Fruit fly (Drosophila melanogaster) Kc167 (cell line): ENCODE measurements around the gene CG7432.

Experiments used
- h ChIP-seq: fragments of >200 bp; optimal IDR thresholded peaks from 3 replicates; lab custom pipeline; 2018; ENCODE audit warnings: missing external identifiers
- psq ChIP-seq: fragments of >200 bp; optimal IDR thresholded peaks from 2 replicates; lab custom pipeline; 2017; ENCODE audit warnings: missing external identifiers

DNA sequence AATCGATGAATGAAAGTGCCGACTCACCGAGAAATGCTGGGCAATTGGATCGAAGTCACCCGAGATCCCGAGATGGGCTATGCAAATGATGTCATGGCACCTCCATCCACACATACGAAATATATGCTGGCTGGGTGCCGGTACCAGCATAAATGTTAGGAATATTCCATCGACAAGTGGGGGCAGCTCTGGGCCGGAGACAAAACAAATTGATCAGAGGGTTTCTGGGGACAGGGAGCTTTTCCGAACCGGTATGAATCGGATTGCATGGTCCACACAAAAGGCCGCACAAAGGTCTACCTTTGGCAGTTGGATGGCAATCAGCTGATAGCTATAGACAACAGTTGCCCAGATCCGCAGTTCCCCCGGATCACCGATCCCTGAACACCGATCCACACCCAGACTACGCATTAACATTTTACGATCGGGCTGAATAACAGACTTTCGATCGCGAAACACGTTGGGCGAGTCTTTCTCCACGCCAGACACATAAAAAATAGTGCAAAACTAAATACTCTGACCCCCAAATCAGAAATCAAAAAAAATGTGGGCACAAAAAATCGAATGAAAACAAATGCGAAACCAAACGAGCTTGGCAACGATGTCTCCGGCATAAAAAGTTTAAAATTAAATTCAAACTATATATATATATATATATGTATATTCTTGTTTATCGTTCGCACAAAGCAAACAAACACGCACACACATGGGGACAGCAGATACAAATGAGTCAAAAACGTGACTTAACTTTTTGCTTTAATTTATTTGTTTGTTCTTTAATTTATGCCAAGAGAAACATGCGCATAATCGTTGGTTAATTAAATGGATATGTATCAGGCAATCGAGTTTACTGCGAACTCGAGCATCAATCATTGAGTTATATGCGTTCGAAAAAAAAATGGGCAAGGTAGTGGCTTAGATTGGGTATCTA is 39.2 kb upstream of the CG7432 start:
- no peak for TF ChIP-seq h
- TF ChIP-seq psq (lab: Kevin White, UChicago) = no peak
